Worm (Caenorhabditis elegans) whole organism, L2 larva: ENCODE data around the gene clec-24.

Experiments
- C34F6.9 ChIP-seq: fragments of 150-350 bp; optimal IDR thresholded peaks from 2 replicates; lab custom pipeline; 2014; ENCODE audit warnings: missing biosample characterization, missing genetic modification characterization
- F13H6.1 ChIP-seq: sonication (generic microtip); optimal IDR thresholded peaks from 2 replicates; lab custom pipeline; 2016; ENCODE audit warnings: missing genetic modification characterization, missing compliant biosample characterization
- R02D3.7 ChIP-seq: fragments of 150-350 bp; optimal IDR thresholded peaks from 2 replicates; lab custom pipeline; 2014; ENCODE audit warnings: missing biosample characterization, missing genetic modification characterization
- Y55F3AM.14 ChIP-seq: fragments of 200-800 bp; sonication (Bioruptor generic); optimal IDR thresholded peaks from 2 replicates; lab custom pipeline; 2018; ENCODE audit warnings: mild to moderate bottlenecking, missing genetic modification characterization, missing compliant biosample characterization
- alr-1 ChIP-seq: fragments of 150-350 bp; optimal IDR thresholded peaks from 2 replicates; lab custom pipeline; 2014; ENCODE audit warnings: missing biosample characterization, missing genetic modification characterization
- aly-2 ChIP-seq: fragments of 150-350 bp; optimal IDR thresholded peaks from 2 replicates; lab custom pipeline; 2014; ENCODE audit warnings: missing biosample characterization, missing genetic modification characterization
- ama-1 ChIP-seq: fragments of 150-350 bp; optimal IDR thresholded peaks from 2 replicates; lab custom pipeline; 2018; ENCODE audit warnings: inconsistent platforms
- blmp-1 ChIP-seq: sonication (generic microtip); optimal IDR thresholded peaks from 2 replicates; lab custom pipeline; 2017; ENCODE audit warnings: missing genetic modification characterization, mild to moderate bottlenecking, missing compliant biosample characterization, antibody characterized with exemption, moderate library complexity; ENCODE audit not compliant: insufficient read depth
- ceh-82 ChIP-seq: fragments of 150-350 bp; optimal IDR thresholded peaks from 2 replicates; lab custom pipeline; 2014; ENCODE audit warnings: missing biosample characterization, missing genetic modification characterization
- crh-2 ChIP-seq: sonication (generic microtip); optimal IDR thresholded peaks from 2 replicates; lab custom pipeline; 2017; ENCODE audit warnings: missing biosample characterization, missing genetic modification characterization
- dmd-4 ChIP-seq: sonication (generic microtip); optimal IDR thresholded peaks from 2 replicates; lab custom pipeline; 2017; ENCODE audit warnings: missing biosample characterization, missing genetic modification characterization
- egl-27 ChIP-seq: sonication (generic microtip); optimal IDR thresholded peaks from 3 replicates; lab custom pipeline; 2017; ENCODE audit warnings: missing biosample characterization, missing genetic modification reagents, missing genetic modification characterization
- elt-3 ChIP-seq: sonication (generic microtip); optimal IDR thresholded peaks from 2 replicates; lab custom pipeline; 2017; ENCODE audit warnings: missing biosample characterization, missing genetic modification characterization
- fos-1 ChIP-seq: fragments of 150-350 bp; optimal IDR thresholded peaks from 2 replicates; lab custom pipeline; 2014; ENCODE audit warnings: missing biosample characterization, missing genetic modification characterization
- lsy-2 ChIP-seq, 2 experiments: fragments of 150-350 bp in 1 of 2; sonication (generic microtip) in 1 of 2; optimal IDR thresholded peaks; 2 replicates each; lab custom pipeline; 2014 to 2017; ENCODE audit warnings: missing biosample characterization in 2 of 2, missing genetic modification characterization in 2 of 2
- mab-5 ChIP-seq: fragments of 150-350 bp; optimal IDR thresholded peaks from 2 replicates; lab custom pipeline; 2014; ENCODE audit warnings: missing biosample characterization, missing genetic modification characterization
- mbf-1 ChIP-seq: sonication (generic microtip); optimal IDR thresholded peaks from 2 replicates; lab custom pipeline; 2017; ENCODE audit warnings: missing biosample characterization, missing genetic modification characterization
- mdl-1 ChIP-seq, 2 experiments: fragments of 150-350 bp in 1 of 2; sonication (generic microtip) in 1 of 2; optimal IDR thresholded peaks; 2 replicates each; lab custom pipeline; 2017; ENCODE audit warnings: missing biosample characterization in 2 of 2, missing genetic modification characterization in 2 of 2
- nhr-10 ChIP-seq: sonication (generic microtip); optimal IDR thresholded peaks from 2 replicates; lab custom pipeline; 2017; ENCODE audit warnings: missing biosample characterization, missing genetic modification characterization
- nhr-11 ChIP-seq: fragments of 150-350 bp; optimal IDR thresholded peaks from 2 replicates; lab custom pipeline; 2014; ENCODE audit warnings: missing biosample characterization, missing genetic modification characterization
- nhr-12 ChIP-seq: fragments of 150-350 bp; optimal IDR thresholded peaks from 2 replicates; lab custom pipeline; 2014; ENCODE audit warnings: missing biosample characterization, missing genetic modification characterization
- nhr-23 ChIP-seq: fragments of 150-350 bp; optimal IDR thresholded peaks from 2 replicates; lab custom pipeline; 2014; ENCODE audit warnings: missing biosample characterization, missing genetic modification reagents, missing genetic modification characterization
- nhr-237 ChIP-seq: fragments of 150-350 bp; optimal IDR thresholded peaks from 2 replicates; lab custom pipeline; 2014; ENCODE audit warnings: missing biosample characterization, missing genetic modification characterization
- nhr-25 ChIP-seq: fragments of 150-350 bp; sonication (generic microtip); optimal IDR thresholded peaks from 3 replicates; lab custom pipeline; 2014; ENCODE audit warnings: missing biosample characterization, missing genetic modification characterization
- nhr-6 ChIP-seq: fragments of 150-350 bp; optimal IDR thresholded peaks from 2 replicates; lab custom pipeline; 2014; ENCODE audit warnings: missing biosample characterization, missing genetic modification characterization
- nhr-77 ChIP-seq: fragments of 150-350 bp; optimal IDR thresholded peaks from 2 replicates; lab custom pipeline; 2014; ENCODE audit warnings: missing biosample characterization, missing genetic modification characterization
- peb-1 ChIP-seq: fragments of 150-350 bp; optimal IDR thresholded peaks from 2 replicates; lab custom pipeline; 2014; ENCODE audit warnings: missing biosample characterization, missing genetic modification characterization
- skn-1 ChIP-seq: sonication (generic microtip); optimal IDR thresholded peaks from 2 replicates; lab custom pipeline; 2017; ENCODE audit warnings: missing biosample characterization, missing genetic modification characterization
- sma-3 ChIP-seq: sonication (generic microtip); optimal IDR thresholded peaks from 2 replicates; lab custom pipeline; 2016; ENCODE audit warnings: missing genetic modification reagents, missing genetic modification characterization, missing compliant biosample characterization
- sma-9 ChIP-seq, 2 experiments: fragments of 150-350 bp in 1 of 2; sonication (generic microtip) in 1 of 2; optimal IDR thresholded peaks; 2 replicates each; lab custom pipeline; 2014 to 2016; ENCODE audit warnings: missing genetic modification characterization in 2 of 2, mild to moderate bottlenecking in 1 of 2, missing biosample characterization in 1 of 2, missing compliant biosample characterization in 1 of 2, missing genetic modification reagents in 1 of 2, moderate library complexity in 1 of 2
- snpc-4 ChIP-seq: fragments of 150-350 bp; optimal IDR thresholded peaks from 2 replicates; lab custom pipeline; 2014; ENCODE audit warnings: missing biosample characterization, missing genetic modification characterization
- unc-55 ChIP-seq: fragments of 150-350 bp; sonication (generic microtip); optimal IDR thresholded peaks from 3 replicates; lab custom pipeline; 2014; ENCODE audit warnings: missing biosample characterization, missing genetic modification reagents, missing genetic modification characterization
- zag-1 ChIP-seq: fragments of 150-350 bp; optimal IDR thresholded peaks from 2 replicates; lab custom pipeline; 2014; ENCODE audit warnings: missing biosample characterization, missing genetic modification characterization
- ztf-1 ChIP-seq: fragments of 200-800 bp; sonication (Bioruptor generic); conservative IDR thresholded peaks from 2 replicates; pipeline ENCODE4 v1.3.6; 2022; ENCODE audit warnings: missing genetic modification characterization, missing compliant biosample characterization
- ztf-11 ChIP-seq: sonication (generic microtip); optimal IDR thresholded peaks from 2 replicates; lab custom pipeline; 2017; ENCODE audit warnings: missing biosample characterization, missing genetic modification characterization
- ztf-4 ChIP-seq: fragments of 150-350 bp; optimal IDR thresholded peaks from 2 replicates; lab custom pipeline; 2014; ENCODE audit warnings: missing biosample characterization, missing genetic modification characterization

clec-24 gene

DNA sequence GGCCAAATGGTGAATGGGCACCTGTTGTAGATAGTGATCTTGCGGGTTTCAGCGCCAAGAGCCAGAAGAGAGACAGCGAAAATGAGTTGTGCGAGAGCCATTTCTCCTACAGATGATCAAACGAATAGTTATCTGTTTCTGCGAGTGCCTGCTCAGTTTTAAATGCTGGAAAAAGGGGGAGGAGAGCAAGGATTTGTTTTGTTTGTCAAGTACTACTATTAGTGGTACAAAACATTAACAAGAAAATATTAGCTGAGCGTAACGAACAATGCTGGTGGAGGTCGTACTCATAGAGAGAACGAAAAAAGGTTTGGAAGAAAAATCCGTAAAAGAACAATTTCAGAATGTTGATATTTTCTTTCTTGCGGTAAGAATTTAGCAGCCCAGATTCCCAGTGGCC is 9.6 kb downstream of the clec-24 start, which contains the start of gene thn-4:
TSS of gene thn-4 (minus strand) at position 101 of the 400 bp plus-strand sequence.
- TF ChIP-seq aly-2 (tag; lab: Kevin White, UChicago) = no peak
- TF ChIP-seq skn-1 (tag; lab: Kevin White, UChicago) = no peak
- TF ChIP-seq sma-3 (GFP tag; lab: Kevin White, UChicago) = no peak
- TF ChIP-seq nhr-237 (tag; lab: Kevin White, UChicago) = no peak
- no peak for TF ChIP-seq egl-27 (tag; lab: Kevin White, UChicago)
- no peak for TF ChIP-seq nhr-25
- TF ChIP-seq lsy-2 (tag; optimal IDR thresholded peaks at IDR 0.05; lab: Kevin White, UChicago) = no peak
- no peak for TF ChIP-seq nhr-6 (tag; lab: Kevin White, UChicago)
- no peak for TF ChIP-seq unc-55 (GFP tag; lab: Kevin White, UChicago)
- no peak for TF ChIP-seq nhr-11 (tag; lab: Kevin White, UChicago)
- TF ChIP-seq crh-2 (tag; lab: Kevin White, UChicago) = no peak

- TF ChIP-seq skn-1 (tag; lab: Kevin White, UChicago) (no peak), nhr-11 (tag; lab: Kevin White, UChicago) (no peak), nhr-23 (tag; lab: Kevin White, UChicago) (no peak), mab-5 (tag; lab: Kevin White, UChicago) (no peak), fos-1 (tag; lab: Kevin White, UChicago) (no peak), egl-27 (tag; lab: Kevin White, UChicago) (no peak), snpc-4 (no peak), nhr-77 (tag; lab: Kevin White, UChicago) (no peak), crh-2 (tag; lab: Kevin White, UChicago) (no peak), lsy-2 (tag; optimal IDR thresholded peaks at IDR 0.05; lab: Kevin White, UChicago) (no peak), F13H6.1 (no peak), Y55F3AM.14 (no peak), nhr-6 (tag; lab: Kevin White, UChicago) (no peak)
These were observed 11.8 kb downstream of the clec-24 start, which contains the start of gene srw-23 for ce11 chrV:16873642-16874041. TSS of gene srw-23 (plus strand) at chrV:16873942.

DNA sequence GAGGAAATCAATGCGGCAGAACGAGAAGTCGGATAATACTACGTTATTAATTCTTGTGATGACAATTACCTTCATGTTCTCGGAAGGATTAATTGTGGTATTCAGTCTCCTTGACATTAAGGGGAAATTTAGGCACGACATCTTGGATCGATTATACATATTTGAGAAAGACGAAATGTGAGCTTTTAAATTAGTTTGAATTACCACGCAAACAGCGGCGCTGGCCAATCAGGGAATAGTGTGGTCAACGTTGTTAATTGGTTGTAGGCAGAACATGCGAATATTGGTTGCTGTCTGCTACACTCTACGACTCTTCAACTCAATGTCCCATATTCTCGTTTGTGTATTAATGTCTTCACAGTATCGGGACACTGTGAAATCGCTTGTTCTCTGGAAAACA is 13.2 kb downstream of the clec-24 start, which contains the start of gene F49A5.10:
TSS of gene F49A5.10 (plus strand) at position 301 of the 400 bp plus-strand sequence.
- TF ChIP-seq nhr-23 (tag; lab: Kevin White, UChicago) = no peak
- no peak for TF ChIP-seq ceh-82 (tag; lab: Kevin White, UChicago)
- TF ChIP-seq, all 48 proteins: peak for 0

ce11 chrV:16879532-16879931 is 17.7 kb downstream of the clec-24 start:
- TF ChIP-seq zag-1 (tag; lab: Kevin White, UChicago) = no peak
- TF ChIP-seq ztf-1 = no peak
- no peak for TF ChIP-seq snpc-4
- TF ChIP-seq peb-1 = no peak
- TF ChIP-seq crh-2 (tag; lab: Kevin White, UChicago) = no peak
- TF ChIP-seq fos-1 (tag; lab: Kevin White, UChicago) = no peak
- no peak for TF ChIP-seq nhr-12 (tag; lab: Kevin White, UChicago)
- no peak for TF ChIP-seq elt-3 (tag; lab: Kevin White, UChicago)
- TF ChIP-seq unc-55 (GFP tag; lab: Kevin White, UChicago) = no peak
- no peak for TF ChIP-seq blmp-1
- no peak for TF ChIP-seq nhr-25
- no peak for TF ChIP-seq skn-1 (tag; lab: Kevin White, UChicago)
- no peak for TF ChIP-seq nhr-237 (tag; lab: Kevin White, UChicago)
- no peak for TF ChIP-seq R02D3.7

DNA sequence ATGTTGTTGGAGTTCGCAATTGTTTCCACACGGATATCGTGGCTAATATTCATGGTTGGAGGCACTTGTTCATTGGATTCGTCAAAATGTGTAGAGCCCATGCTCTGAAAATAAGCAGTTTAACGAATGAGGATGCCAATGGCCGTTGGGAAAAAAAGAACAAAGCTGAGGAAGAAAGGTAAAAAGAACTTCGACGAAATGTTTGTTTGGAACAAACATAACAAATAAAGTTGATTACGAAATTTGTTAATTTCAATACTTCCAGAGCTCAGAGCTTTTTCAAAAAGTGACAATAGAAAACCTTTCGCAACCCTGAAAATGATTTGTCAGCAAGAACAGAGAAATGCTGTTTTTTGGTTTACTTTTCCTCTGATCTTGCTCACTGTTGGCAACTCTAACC is 18.2 kb downstream of the clec-24 start, which contains the start of gene F09C6.3:
TSS of gene F09C6.3 (minus strand) at position 101 of the 400 bp plus-strand sequence.
- TF ChIP-seq blmp-1 (no peak), C34F6.9 (no peak), fos-1 (tag; lab: Kevin White, UChicago) (no peak), ztf-4 (tag; lab: Kevin White, UChicago) (no peak), zag-1 (tag; lab: Kevin White, UChicago) (no peak), ztf-1 (no peak), nhr-6 (tag; lab: Kevin White, UChicago) (no peak), aly-2 (tag; lab: Kevin White, UChicago) (no peak), ztf-11 (no peak), nhr-10 (tag; lab: Kevin White, UChicago) (no peak), sma-3 (GFP tag; lab: Kevin White, UChicago) (no peak), dmd-4 (no peak), mbf-1 (no peak), nhr-12 (tag; lab: Kevin White, UChicago) (no peak), mdl-1 (tag; optimal IDR thresholded peaks at IDR 0.05; lab: Kevin White, UChicago) (no peak), ama-1 (no peak), alr-1 (tag; lab: Kevin White, UChicago) (no peak), Y55F3AM.14 (no peak), mab-5 (tag; lab: Kevin White, UChicago) (no peak), sma-9 (GFP tag; optimal IDR thresholded peaks at IDR 0.05; lab: Kevin White, UChicago) (no peak), sma-9 (tag; optimal IDR thresholded peaks at IDR 0.05; lab: Kevin White, UChicago) (no peak)
